Worm (Caenorhabditis elegans) whole organism, L2 larva: ENCODE data around the gene scl-9.

ENCODE experiments used
- C34F6.9 ChIP-seq: fragments of 150-350 bp; optimal IDR thresholded peaks from 2 replicates; lab custom pipeline; 2014; ENCODE audit warnings: missing biosample characterization, missing genetic modification characterization
- blmp-1 ChIP-seq: sonication (generic microtip); optimal IDR thresholded peaks from 2 replicates; lab custom pipeline; 2017; ENCODE audit warnings: missing genetic modification characterization, mild to moderate bottlenecking, missing compliant biosample characterization, antibody characterized with exemption, moderate library complexity; ENCODE audit not compliant: insufficient read depth
- ceh-16 ChIP-seq: fragments of 150-350 bp; optimal IDR thresholded peaks from 2 replicates; lab custom pipeline; 2014; ENCODE audit warnings: missing biosample characterization, missing genetic modification characterization
- crh-2 ChIP-seq: sonication (generic microtip); optimal IDR thresholded peaks from 2 replicates; lab custom pipeline; 2017; ENCODE audit warnings: missing biosample characterization, missing genetic modification characterization
- dmd-4 ChIP-seq: sonication (generic microtip); optimal IDR thresholded peaks from 2 replicates; lab custom pipeline; 2017; ENCODE audit warnings: missing biosample characterization, missing genetic modification characterization
- egl-27 ChIP-seq: sonication (generic microtip); optimal IDR thresholded peaks from 3 replicates; lab custom pipeline; 2017; ENCODE audit warnings: missing biosample characterization, missing genetic modification reagents, missing genetic modification characterization
- elt-1 ChIP-seq: fragments of 150-350 bp; optimal IDR thresholded peaks from 2 replicates; lab custom pipeline; 2014; ENCODE audit warnings: missing biosample characterization, missing genetic modification characterization
- elt-3 ChIP-seq: sonication (generic microtip); optimal IDR thresholded peaks from 2 replicates; lab custom pipeline; 2017; ENCODE audit warnings: missing biosample characterization, missing genetic modification characterization
- fos-1 ChIP-seq: fragments of 150-350 bp; optimal IDR thresholded peaks from 2 replicates; lab custom pipeline; 2014; ENCODE audit warnings: missing biosample characterization, missing genetic modification characterization
- gmeb-1 ChIP-seq: fragments of 150-350 bp; optimal IDR thresholded peaks from 2 replicates; lab custom pipeline; 2014; ENCODE audit warnings: missing biosample characterization, missing genetic modification characterization
- lsy-2 ChIP-seq, 2 experiments: fragments of 150-350 bp in 1 of 2; sonication (generic microtip) in 1 of 2; optimal IDR thresholded peaks; 2 replicates each; lab custom pipeline; 2014 to 2017; ENCODE audit warnings: missing biosample characterization in 2 of 2, missing genetic modification characterization in 2 of 2
- mab-5 ChIP-seq: fragments of 150-350 bp; optimal IDR thresholded peaks from 2 replicates; lab custom pipeline; 2014; ENCODE audit warnings: missing biosample characterization, missing genetic modification characterization
- mbf-1 ChIP-seq: sonication (generic microtip); optimal IDR thresholded peaks from 2 replicates; lab custom pipeline; 2017; ENCODE audit warnings: missing biosample characterization, missing genetic modification characterization
- mdl-1 ChIP-seq, 2 experiments: fragments of 150-350 bp in 1 of 2; sonication (generic microtip) in 1 of 2; optimal IDR thresholded peaks; 2 replicates each; lab custom pipeline; 2017; ENCODE audit warnings: missing biosample characterization in 2 of 2, missing genetic modification characterization in 2 of 2
- nhr-10 ChIP-seq: sonication (generic microtip); optimal IDR thresholded peaks from 2 replicates; lab custom pipeline; 2017; ENCODE audit warnings: missing biosample characterization, missing genetic modification characterization
- nhr-11 ChIP-seq: fragments of 150-350 bp; optimal IDR thresholded peaks from 2 replicates; lab custom pipeline; 2014; ENCODE audit warnings: missing biosample characterization, missing genetic modification characterization
- nhr-12 ChIP-seq: fragments of 150-350 bp; optimal IDR thresholded peaks from 2 replicates; lab custom pipeline; 2014; ENCODE audit warnings: missing biosample characterization, missing genetic modification characterization
- nhr-129 ChIP-seq: fragments of 150-350 bp; optimal IDR thresholded peaks from 2 replicates; lab custom pipeline; 2014; ENCODE audit warnings: missing biosample characterization, missing genetic modification characterization
- nhr-21 ChIP-seq: fragments of 150-350 bp; optimal IDR thresholded peaks from 2 replicates; lab custom pipeline; 2014; ENCODE audit warnings: missing biosample characterization, missing genetic modification characterization
- nhr-237 ChIP-seq: fragments of 150-350 bp; optimal IDR thresholded peaks from 2 replicates; lab custom pipeline; 2014; ENCODE audit warnings: missing biosample characterization, missing genetic modification characterization
- nhr-25 ChIP-seq: fragments of 150-350 bp; sonication (generic microtip); optimal IDR thresholded peaks from 3 replicates; lab custom pipeline; 2014; ENCODE audit warnings: missing biosample characterization, missing genetic modification characterization
- nhr-6 ChIP-seq: fragments of 150-350 bp; optimal IDR thresholded peaks from 2 replicates; lab custom pipeline; 2014; ENCODE audit warnings: missing biosample characterization, missing genetic modification characterization
- sem-4 ChIP-seq: fragments of 150-350 bp; optimal IDR thresholded peaks from 2 replicates; lab custom pipeline; 2014; ENCODE audit warnings: missing biosample characterization, missing genetic modification reagents, missing genetic modification characterization
- sma-9 ChIP-seq, 2 experiments: fragments of 150-350 bp in 1 of 2; sonication (generic microtip) in 1 of 2; optimal IDR thresholded peaks; 2 replicates each; lab custom pipeline; 2014 to 2016; ENCODE audit warnings: missing genetic modification characterization in 2 of 2, mild to moderate bottlenecking in 1 of 2, missing biosample characterization in 1 of 2, missing compliant biosample characterization in 1 of 2, missing genetic modification reagents in 1 of 2, moderate library complexity in 1 of 2
- unc-39 ChIP-seq: fragments of 150-350 bp; optimal IDR thresholded peaks from 2 replicates; lab custom pipeline; 2014; ENCODE audit warnings: missing biosample characterization, missing genetic modification characterization
- unc-55 ChIP-seq: fragments of 150-350 bp; sonication (generic microtip); optimal IDR thresholded peaks from 3 replicates; lab custom pipeline; 2014; ENCODE audit warnings: missing biosample characterization, missing genetic modification reagents, missing genetic modification characterization
- unc-62 ChIP-seq: fragments of 150-350 bp; optimal IDR thresholded peaks from 2 replicates; lab custom pipeline; 2014; ENCODE audit warnings: missing biosample characterization, missing genetic modification reagents, missing genetic modification characterization
- ztf-1 ChIP-seq: fragments of 200-800 bp; sonication (Bioruptor generic); conservative IDR thresholded peaks from 2 replicates; pipeline ENCODE4 v1.3.6; 2022; ENCODE audit warnings: missing genetic modification characterization, missing compliant biosample characterization
- ztf-11 ChIP-seq: sonication (generic microtip); optimal IDR thresholded peaks from 2 replicates; lab custom pipeline; 2017; ENCODE audit warnings: missing biosample characterization, missing genetic modification characterization

The scl-9 gene

ce11 chrIV:13046848-13047247, at the start of gene scl-9:
Gene scl-9 (plus strand): TSS chrIV:13047148.
- TF ChIP-seq nhr-12 (no peak), lsy-2 (tag; optimal IDR thresholded peaks at IDR 0.05; lab: Kevin White, UChicago) (no peak), mab-5 (no peak), crh-2 (tag; lab: Kevin White, UChicago) (no peak), mdl-1 (tag; optimal IDR thresholded peaks at IDR 0.05; lab: Kevin White, UChicago) (no peak)
- TF ChIP-seq, all 48 proteins: peak for 0

- TF ChIP-seq nhr-129 (tag; lab: Kevin White, UChicago) (peak; percentile 34), crh-2 (tag; lab: Kevin White, UChicago) (no peak), sma-9 (GFP tag; optimal IDR thresholded peaks at IDR 0.05; lab: Kevin White, UChicago) (peak; percentile 47), sma-9 (tag; optimal IDR thresholded peaks at IDR 0.05; lab: Kevin White, UChicago) (no peak), mbf-1 (tag; lab: Kevin White, UChicago) (no peak), blmp-1 (tag; lab: Kevin White, UChicago) (peak; percentile 10), elt-3 (tag; lab: Kevin White, UChicago) (no peak)
- TF ChIP-seq, all 48 proteins: peak for 3
These were observed 49.4 kb upstream of the scl-9 start for ce11 chrIV:12997560-12997959.

ce11 chrIV:12999087-12999486, 47.9 kb upstream of the scl-9 start:
- TF ChIP-seq unc-62 (GFP tag; lab: Kevin White, UChicago): no peak
- TF ChIP-seq nhr-12: no peak
- TF ChIP-seq elt-1 (tag; lab: Kevin White, UChicago): no peak
- TF ChIP-seq dmd-4: no peak
- no peak for TF ChIP-seq C34F6.9
- TF ChIP-seq nhr-129 (tag; lab: Kevin White, UChicago): no peak
- TF ChIP-seq ztf-1 (GFP tag; lab: Robert Waterston, UW): no peak
- no peak for TF ChIP-seq unc-39
- TF ChIP-seq nhr-237 (tag; lab: Kevin White, UChicago): no peak
- TF ChIP-seq mbf-1 (tag; lab: Kevin White, UChicago): no peak
- TF ChIP-seq nhr-6 (tag; lab: Kevin White, UChicago): no peak
- no peak for TF ChIP-seq unc-55 (GFP tag; lab: Kevin White, UChicago)
- TF ChIP-seq ztf-11: no peak
- TF ChIP-seq blmp-1 (tag; lab: Kevin White, UChicago): no peak
- no peak for TF ChIP-seq nhr-21

ce11 chrIV:13008405-13009208, 38.3 kb upstream of the scl-9 start, which contains the start of gene mbk-2:
Gene mbk-2 (plus strand): TSS chrIV:13009158.
- TF ChIP-seq fos-1 (tag; lab: Kevin White, UChicago): peak; percentile 6
- peak; percentile 57 for TF ChIP-seq sma-9 (GFP tag; optimal IDR thresholded peaks at IDR 0.05; lab: Kevin White, UChicago)
- TF ChIP-seq sma-9 (tag; optimal IDR thresholded peaks at IDR 0.05; lab: Kevin White, UChicago): no peak
- TF ChIP-seq nhr-10: no peak
- TF ChIP-seq crh-2 (tag; lab: Kevin White, UChicago): peak; percentile 3
- no peak for TF ChIP-seq egl-27
- TF ChIP-seq nhr-129 (tag; lab: Kevin White, UChicago): no peak
- no peak for TF ChIP-seq nhr-6 (tag; lab: Kevin White, UChicago)

ce11 chrIV:13009507-13009906, 37.4 kb upstream of the scl-9 start:
- TF ChIP-seq nhr-11 (tag; lab: Kevin White, UChicago): no peak
- no peak for TF ChIP-seq C34F6.9
- TF ChIP-seq gmeb-1 (tag; lab: Kevin White, UChicago): no peak

ce11 chrIV:13013231-13013630, 33.7 kb upstream of the scl-9 start:
- TF ChIP-seq ceh-16 (tag; lab: Kevin White, UChicago): peak; percentile 74
- TF ChIP-seq C34F6.9: no peak
- TF ChIP-seq sem-4 (tag; lab: Kevin White, UChicago): peak; percentile 74
- TF ChIP-seq nhr-25: peak; percentile 67
- peak; percentile 76 for TF ChIP-seq nhr-129 (tag; lab: Kevin White, UChicago)
- peak; percentile 42 for TF ChIP-seq sma-9 (GFP tag; optimal IDR thresholded peaks at IDR 0.05; lab: Kevin White, UChicago)
- TF ChIP-seq sma-9 (tag; optimal IDR thresholded peaks at IDR 0.05; lab: Kevin White, UChicago): no peak
- peak; percentile 12 for TF ChIP-seq crh-2 (tag; lab: Kevin White, UChicago)
- TF ChIP-seq blmp-1 (tag; lab: Kevin White, UChicago): peak; percentile 95
- TF ChIP-seq fos-1 (tag; lab: Kevin White, UChicago): peak; percentile 0
- TF ChIP-seq dmd-4: no peak
